Worm (Caenorhabditis elegans): ENCODE data around the gene Y59C2A.2.
"Not testable (repeated sequence)": the region's sequence is repeated elsewhere in the genome, so short reads cannot be mapped to it uniquely, and the experiment has no call there.

ce11 chrII:2153708-2154107 is 50.2 kb downstream of the Y59C2A.2 start, which contains the start of gene math-18:
- TF ChIP-seq nhr-11 (tag; optimal IDR thresholded peaks at IDR 0.05); arid-1 (GFP tag; conservative IDR thresholded peaks at IDR 0.05); ztf-11 (tag; optimal IDR thresholded peaks at IDR 0.05); nhr-28 (tag; optimal IDR thresholded peaks at IDR 0.05): not testable (repeated sequence)
